Fruit fly (Drosophila melanogaster): ENCODE results near the gene Lcp65Ab1.

DNA sequence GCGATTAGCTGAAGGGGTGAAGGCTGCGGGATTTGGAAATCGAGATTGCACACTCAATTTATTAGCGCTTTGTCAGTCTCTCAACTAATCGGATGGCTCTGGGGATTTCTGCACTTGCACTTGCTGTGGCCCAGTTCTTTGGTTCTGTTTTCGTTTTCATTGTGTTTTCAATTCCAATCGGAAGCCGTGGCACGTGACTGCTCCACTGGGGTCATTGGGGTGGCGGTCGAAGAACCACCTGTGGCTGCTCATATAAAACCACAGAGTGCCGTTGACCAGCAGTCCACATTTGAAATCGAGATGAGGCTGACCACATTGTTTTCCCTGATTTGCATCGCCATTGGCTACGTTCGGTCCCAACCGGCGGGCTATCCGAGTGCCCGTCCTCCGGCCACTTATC is 11.2 kb downstream of the Lcp65Ab1 start, which contains the start of gene Cpr65Az:
- TF ChIP-seq CG3919 (GFP tag; optimal IDR thresholded peaks at IDR 0.05) (no peak), Ets96B (tag; optimal IDR thresholded peaks at IDR 0.05) (no peak), cyc (GFP tag; optimal IDR thresholded peaks at IDR 0.05) (no peak), esn (GFP tag; optimal IDR thresholded peaks at IDR 0.05) (no peak)

Data from whole organism, prepupa.